Fruit fly (Drosophila melanogaster) whole organism, embryonic: Measurements from ENCODE around the gene CG31988.

Experiments used
- Antp ChIP-seq: fragments of 200-800 bp; sonication (Bioruptor generic); optimal IDR thresholded peaks from 3 replicates; lab custom pipeline; 2016; ENCODE audit warnings: missing biosample characterization, missing genetic modification characterization
- CG10147 ChIP-seq: fragments of 200-800 bp; sonication (Bioruptor generic); optimal IDR thresholded peaks from 2 replicates; lab custom pipeline; 2019; ENCODE audit warnings: missing biosample characterization, mild to moderate bottlenecking, missing genetic modification characterization, moderate library complexity
- CG10543 ChIP-seq: fragments of 200-800 bp; sonication (Bioruptor generic); optimal IDR thresholded peaks from 3 replicates; lab custom pipeline; 2017; ENCODE audit warnings: missing biosample characterization, mild to moderate bottlenecking, missing genetic modification characterization, moderate library complexity
- CG12155 ChIP-seq: fragments of 200-800 bp; sonication (Bioruptor generic); optimal IDR thresholded peaks from 3 replicates; lab custom pipeline; 2016; ENCODE audit warnings: missing biosample characterization, missing genetic modification characterization
- CG13123 ChIP-seq: fragments of 200-800 bp; sonication (Bioruptor generic); optimal IDR thresholded peaks from 2 replicates; lab custom pipeline; 2016; ENCODE audit warnings: missing biosample characterization, missing genetic modification characterization
- CG13775 ChIP-seq: fragments of 200-800 bp; sonication (Bioruptor generic); optimal IDR thresholded peaks from 3 replicates; lab custom pipeline; 2017; ENCODE audit warnings: missing biosample characterization, mild to moderate bottlenecking, missing genetic modification characterization
- CG14860 ChIP-seq: fragments of 200-800 bp; sonication (Bioruptor generic); IDR thresholded peaks from 3 replicates; pipeline ENCODE4 v1.3.6; 2022; ENCODE audit warnings: missing biosample characterization, missing genetic modification characterization; ENCODE audit not compliant: partially characterized antibody
- CG17612 ChIP-seq: fragments of 200-800 bp; sonication (Bioruptor generic); IDR thresholded peaks from 2 replicates; pipeline ENCODE4 v1.3.6; 2022; ENCODE audit warnings: missing biosample characterization, missing genetic modification characterization
- CG18764 ChIP-seq: fragments of 200-800 bp; sonication (Bioruptor generic); optimal IDR thresholded peaks from 3 replicates; lab custom pipeline; 2016; ENCODE audit warnings: missing biosample characterization, missing genetic modification characterization
- CG30403 ChIP-seq: fragments of 200-800 bp; sonication (Bioruptor generic); optimal IDR thresholded peaks from 3 replicates; lab custom pipeline; 2016; ENCODE audit warnings: missing biosample characterization, missing genetic modification characterization
- CG34422 ChIP-seq: fragments of 200-800 bp; sonication (Bioruptor generic); IDR thresholded peaks from 3 replicates; pipeline ENCODE4 v1.3.6; 2022; ENCODE audit warnings: missing biosample characterization, missing genetic modification characterization
- CG42726 ChIP-seq: fragments of 200-800 bp; sonication (Bioruptor generic); IDR thresholded peaks from 2 replicates; pipeline ENCODE4 v1.3.6; 2022; ENCODE audit warnings: missing biosample characterization, missing genetic modification characterization; ENCODE audit not compliant: partially characterized antibody
- CG4360 ChIP-seq: fragments of 200-800 bp; sonication (Bioruptor generic); IDR thresholded peaks from 2 replicates; pipeline ENCODE4 v1.3.6; 2022; ENCODE audit warnings: missing biosample characterization, missing genetic modification characterization
- CG7963 ChIP-seq: fragments of 200-800 bp; sonication (Bioruptor generic); IDR thresholded peaks from 3 replicates; pipeline ENCODE4 v1.3.6; 2022; ENCODE audit warnings: missing biosample characterization, missing genetic modification characterization; ENCODE audit not compliant: partially characterized antibody
- CG7987 ChIP-seq: fragments of 200-800 bp; sonication (Bioruptor generic); optimal IDR thresholded peaks from 2 replicates; lab custom pipeline; 2018; ENCODE audit warnings: missing biosample characterization, mild to moderate bottlenecking, missing genetic modification characterization, moderate library complexity
- CG8290 ChIP-seq, 3 experiments: fragments of 200-800 bp; sonication (Bioruptor generic); optimal IDR thresholded peaks; 2 replicates each; lab custom pipeline; 2016 to 2019; ENCODE audit warnings: missing biosample characterization in 3 of 3, missing genetic modification characterization in 3 of 3, mild to moderate bottlenecking in 2 of 3, moderate library complexity in 1 of 3
- CG9437 ChIP-seq: fragments of 200-800 bp; sonication (Bioruptor generic); optimal IDR thresholded peaks from 2 replicates; lab custom pipeline; 2018; ENCODE audit warnings: missing biosample characterization, mild to moderate bottlenecking, missing genetic modification characterization
- CG9727 ChIP-seq: fragments of 200-800 bp; sonication (Bioruptor generic); optimal IDR thresholded peaks from 3 replicates; lab custom pipeline; 2017; ENCODE audit warnings: missing biosample characterization, mild to moderate bottlenecking, missing genetic modification characterization
- Dad ChIP-seq: fragments of 200-800 bp; sonication (Bioruptor generic); optimal IDR thresholded peaks from 3 replicates; lab custom pipeline; 2016; ENCODE audit warnings: missing biosample characterization, missing genetic modification characterization
- Dref ChIP-seq: fragments of 200-800 bp; sonication (Bioruptor generic); IDR thresholded peaks from 2 replicates; pipeline ENCODE4 v1.3.6; 2022; ENCODE audit warnings: missing biosample characterization, missing genetic modification characterization
- Fer1 ChIP-seq: fragments of 200-800 bp; sonication (Bioruptor generic); optimal IDR thresholded peaks from 2 replicates; lab custom pipeline; 2017; ENCODE audit warnings: missing biosample characterization, mild to moderate bottlenecking, missing genetic modification characterization
- Fer2 ChIP-seq: fragments of 200-800 bp; sonication (Bioruptor generic); optimal IDR thresholded peaks from 2 replicates; lab custom pipeline; 2018; ENCODE audit warnings: missing biosample characterization, mild to moderate bottlenecking, missing genetic modification characterization, moderate library complexity
- Gug ChIP-seq: fragments of 200-800 bp; sonication (Bioruptor generic); IDR thresholded peaks from 4 replicates; pipeline ENCODE4 v1.3.6; 2022; ENCODE audit warnings: missing biosample characterization, missing genetic modification characterization
- HLH4C ChIP-seq: fragments of 200-800 bp; sonication (Bioruptor generic); IDR thresholded peaks from 3 replicates; pipeline ENCODE4 v1.3.6; 2022; ENCODE audit warnings: missing biosample characterization, missing genetic modification characterization; ENCODE audit not compliant: partially characterized antibody
- HLH54F ChIP-seq: fragments of 200-800 bp; sonication (Bioruptor generic); optimal IDR thresholded peaks from 3 replicates; lab custom pipeline; 2016; ENCODE audit warnings: missing biosample characterization, missing genetic modification characterization
- HmgD ChIP-seq: fragments of 200-800 bp; sonication (Bioruptor generic); optimal IDR thresholded peaks from 3 replicates; lab custom pipeline; 2016; ENCODE audit warnings: missing biosample characterization, missing genetic modification characterization
- Lpt ChIP-seq: fragments of >200 bp; optimal IDR thresholded peaks from 2 replicates; lab custom pipeline; 2018; ENCODE audit warnings: missing biosample characterization, missing genetic modification characterization
- MBD-R2 ChIP-seq: fragments of 200-800 bp; sonication (Bioruptor generic); IDR thresholded peaks from 2 replicates; pipeline ENCODE4 v1.3.6; 2022; ENCODE audit warnings: missing biosample characterization, missing genetic modification characterization
- Mad ChIP-seq: fragments of 200-800 bp; sonication (Bioruptor generic); optimal IDR thresholded peaks from 2 replicates; lab custom pipeline; 2016; ENCODE audit warnings: missing biosample characterization, missing genetic modification characterization
- NfI ChIP-seq: fragments of 200-800 bp; sonication (Bioruptor generic); optimal IDR thresholded peaks from 3 replicates; lab custom pipeline; 2018; ENCODE audit warnings: missing biosample characterization, mild to moderate bottlenecking, missing genetic modification characterization, moderate library complexity
- Ptx1 ChIP-seq: fragments of 200-800 bp; sonication (Bioruptor generic); IDR thresholded peaks from 2 replicates; pipeline ENCODE4 v1.3.6; 2022; ENCODE audit warnings: missing biosample characterization, missing genetic modification characterization
- Six4 ChIP-seq: fragments of 200-800 bp; sonication (Bioruptor generic); optimal IDR thresholded peaks from 2 replicates; lab custom pipeline; 2016; ENCODE audit warnings: missing biosample characterization, missing genetic modification characterization
- ac ChIP-seq: fragments of 200-800 bp; sonication (Bioruptor generic); optimal IDR thresholded peaks from 3 replicates; lab custom pipeline; 2017; ENCODE audit warnings: missing biosample characterization, mild to moderate bottlenecking, missing genetic modification characterization
- ase ChIP-seq: fragments of 200-800 bp; sonication (Bioruptor generic); IDR thresholded peaks from 3 replicates; pipeline ENCODE4 v1.3.6; 2022; ENCODE audit warnings: missing biosample characterization, missing genetic modification characterization
- bcd ChIP-seq: fragments of 200-800 bp; sonication (Bioruptor generic); optimal IDR thresholded peaks from 2 replicates; lab custom pipeline; 2017; ENCODE audit warnings: missing biosample characterization, mild to moderate bottlenecking, missing genetic modification characterization
- eve ChIP-seq, 2 experiments: fragments of >200 bp; optimal IDR thresholded peaks; 2 replicates each; lab custom pipeline; 2017; ENCODE audit warnings: missing biosample characterization in 2 of 2, missing genetic modification characterization in 2 of 2
- fru ChIP-seq: fragments of >200 bp; optimal IDR thresholded peaks from 2 replicates; lab custom pipeline; 2017
- kni ChIP-seq: fragments of 200-800 bp; sonication (Bioruptor generic); optimal IDR thresholded peaks from 3 replicates; lab custom pipeline; 2017; ENCODE audit warnings: mild to moderate bottlenecking, missing biosample characterization, missing genetic modification reagents, missing genetic modification characterization
- lmd ChIP-seq: fragments of 200-800 bp; sonication (Bioruptor generic); IDR thresholded peaks from 2 replicates; pipeline ENCODE4 v1.3.6; 2022; ENCODE audit warnings: missing biosample characterization, missing genetic modification characterization
- lov ChIP-seq, 2 experiments: fragments of 200-800 bp in 1 of 2; fragments of >200 bp in 1 of 2; sonication (Bioruptor generic) in 1 of 2; IDR thresholded peaks in 1 of 2; optimal IDR thresholded peaks in 1 of 2; 2 replicates in 1 of 2; 3 replicates in 1 of 2; pipeline versions ENCODE4 v1.3.6 to Lab custom; 2017 to 2022; ENCODE audit warnings: missing biosample characterization in 1 of 2, missing genetic modification characterization in 1 of 2
- pfk ChIP-seq: fragments of 200-800 bp; sonication (Bioruptor generic); optimal IDR thresholded peaks from 2 replicates; lab custom pipeline; 2018; ENCODE audit warnings: missing biosample characterization, mild to moderate bottlenecking, missing genetic modification characterization, moderate library complexity
- pita ChIP-seq: fragments of 200-800 bp; sonication (Bioruptor generic); optimal IDR thresholded peaks from 2 replicates; lab custom pipeline; 2017; ENCODE audit warnings: missing biosample characterization, mild to moderate bottlenecking, missing genetic modification characterization
- pnt ChIP-seq: fragments of 200-800 bp; sonication (Bioruptor generic); optimal IDR thresholded peaks from 3 replicates; lab custom pipeline; 2016; ENCODE audit warnings: missing biosample characterization, missing genetic modification characterization
- ranshi ChIP-seq: fragments of 200-800 bp; sonication (Bioruptor generic); IDR thresholded peaks from 2 replicates; pipeline ENCODE4 v1.3.6; 2022; ENCODE audit warnings: missing biosample characterization, missing genetic modification characterization
- so ChIP-seq: fragments of 200-800 bp; sonication (Bioruptor generic); IDR thresholded peaks from 3 replicates; pipeline ENCODE4 v1.3.6; 2022; ENCODE audit warnings: missing biosample characterization, missing genetic modification characterization
- stwl ChIP-seq: fragments of 200-800 bp; sonication (Bioruptor generic); optimal IDR thresholded peaks from 3 replicates; lab custom pipeline; 2018; ENCODE audit warnings: missing biosample characterization, mild to moderate bottlenecking, missing genetic modification characterization, moderate library complexity
- trh ChIP-seq: fragments of 200-800 bp; sonication (Bioruptor generic); optimal IDR thresholded peaks from 2 replicates; lab custom pipeline; 2016; ENCODE audit warnings: missing biosample characterization, missing genetic modification characterization
- wor ChIP-seq: fragments of 200-800 bp; sonication (Bioruptor generic); IDR thresholded peaks from 2 replicates; pipeline ENCODE4 v1.3.6; 2022; ENCODE audit warnings: missing biosample characterization, missing genetic modification characterization

The CG31988 gene

DNA sequence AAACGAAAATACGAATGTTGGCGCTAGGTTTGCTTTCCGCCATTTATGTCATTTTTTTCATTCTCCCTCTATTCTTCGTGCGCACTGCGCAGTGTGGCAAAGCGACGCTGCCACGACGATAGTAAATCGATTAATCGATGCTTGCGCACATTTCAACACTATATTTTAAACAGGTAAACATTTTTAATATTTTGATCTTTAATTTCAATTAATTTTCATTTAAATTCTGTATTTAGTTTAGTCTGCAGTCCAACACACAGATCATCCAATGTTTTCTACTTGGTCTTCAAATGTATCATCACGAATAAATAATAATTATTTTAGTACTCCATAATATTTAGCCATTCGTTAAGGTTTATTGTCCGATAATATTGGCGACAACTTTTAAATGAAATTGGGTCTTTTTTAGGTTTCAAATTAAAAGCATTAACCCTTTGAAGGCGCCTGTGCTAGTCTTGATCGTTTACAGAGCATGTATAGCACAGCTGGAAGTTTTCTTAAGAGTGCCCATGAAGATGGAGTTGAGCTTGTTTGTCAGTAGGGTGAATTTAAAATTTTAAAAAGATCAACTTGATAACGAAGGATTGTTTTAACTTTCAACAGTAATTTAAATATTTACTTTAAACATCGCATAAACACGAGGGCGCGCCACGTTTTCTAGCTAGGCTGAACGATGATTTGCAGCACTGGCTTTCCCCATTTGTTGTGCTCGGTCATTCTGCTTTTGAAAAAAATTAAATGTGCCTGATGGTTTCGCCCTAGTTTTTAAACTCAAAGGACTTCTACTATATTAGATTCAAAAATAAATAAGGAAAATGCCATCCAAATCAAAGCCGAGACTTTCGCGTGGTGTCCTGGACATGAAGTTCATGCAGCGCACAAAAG, 46.2 kb downstream of the CG31988 start, which contains the start of the genes Mpp6 and E2f2 (continued):
- TF ChIP-seq pnt (GFP tag; lab: Kevin White, UChicago): no peak
- peak; percentile 51 for TF ChIP-seq CG30403
- TF ChIP-seq CG12155: peak; percentile 5
- peak; percentile 28 for TF ChIP-seq bcd (GFP tag; lab: Kevin White, UChicago)
- peak; percentile 19 for TF ChIP-seq CG9727 (GFP tag; lab: Kevin White, UChicago)
- TF ChIP-seq pfk (GFP tag; lab: Kevin White, UChicago): no peak
- TF ChIP-seq CG10543 (GFP tag; lab: Kevin White, UChicago): no peak
- TF ChIP-seq CG13123 (GFP tag; lab: Kevin White, UChicago): no peak
- TF ChIP-seq Six4 (GFP tag; lab: Kevin White, UChicago): no peak
- no peak for TF ChIP-seq eve (GFP tag; optimal IDR thresholded peaks at IDR 0.05; lab: Kevin White, UChicago)
- peak; percentile 21 for TF ChIP-seq Fer1
- TF ChIP-seq CG42726 (GFP tag; lab: Robert Waterston, UW): peak; percentile 93
- no peak for TF ChIP-seq CG13775
- TF ChIP-seq Fer2 (tag; lab: Kevin White, UChicago): no peak
- no peak for TF ChIP-seq pita (GFP tag; lab: Kevin White, UChicago)
- peak; percentile 88 for TF ChIP-seq CG7963 (GFP tag; lab: Robert Waterston, UW)
- no peak for TF ChIP-seq trh (GFP tag; lab: Kevin White, UChicago)
- TF ChIP-seq Ptx1 (GFP tag; lab: Robert Waterston, UW): no peak
- TF ChIP-seq lmd (GFP tag; lab: Robert Waterston, UW): peak; percentile 52; the same call in 1 of the 2 replicates
- TF ChIP-seq CG18764 (GFP tag; lab: Kevin White, UChicago): no peak
- peak; percentile 81 for TF ChIP-seq MBD-R2
- no peak for TF ChIP-seq ac
- TF ChIP-seq stwl (tag; lab: Kevin White, UChicago): peak; percentile 46
- no peak for TF ChIP-seq HmgD
- peak; percentile 57 for TF ChIP-seq NfI (GFP tag; lab: Kevin White, UChicago)
- no peak for TF ChIP-seq CG4360 (GFP tag; lab: Robert Waterston, UW)
- TF ChIP-seq CG7987 (GFP tag; lab: Kevin White, UChicago): peak; percentile 28
- peak; percentile 27 for TF ChIP-seq CG9437 (GFP tag; lab: Kevin White, UChicago)
- TF ChIP-seq fru: no peak
- no peak for TF ChIP-seq CG34422
- TF ChIP-seq ase: no peak
- no peak for TF ChIP-seq ranshi
- TF ChIP-seq CG17612 (GFP tag; lab: Robert Waterston, UW): peak; percentile 3; the same call in 1 of the 2 replicates
- no peak for TF ChIP-seq wor
- peak; percentile 23 for TF ChIP-seq Mad
- TF ChIP-seq CG8290 (GFP tag; optimal IDR thresholded peaks at IDR 0.05; lab: Kevin White, UChicago): peak; percentile 18
- peak in 1 of 2 experiments; percentile 69 for TF ChIP-seq CG8290 (tag; optimal IDR thresholded peaks at IDR 0.05; lab: Kevin White, UChicago)
- peak; percentile 87 for TF ChIP-seq Dref
- no peak for TF ChIP-seq lov (optimal IDR thresholded peaks at IDR 0.05; lab: Kevin White, UChicago)
- TF ChIP-seq lov (GFP tag; IDR thresholded peaks at IDR 0.05; lab: Robert Waterston, UW): no peak
- TF ChIP-seq Antp (GFP tag; lab: Kevin White, UChicago): peak; percentile 28
- TF ChIP-seq CG14860 (GFP tag; lab: Robert Waterston, UW): 0 out of 3 replicates have a peak, but pooled peaks have one; percentile 50
- TF ChIP-seq kni: no peak
- TF ChIP-seq Gug (GFP tag; lab: Robert Waterston, UW): peak; percentile 58; the same call in 2 of the 4 replicates
- TF ChIP-seq HLH54F (GFP tag; lab: Kevin White, UChicago): peak; percentile 25
- peak; percentile 77 for TF ChIP-seq HLH4C (GFP tag; lab: Robert Waterston, UW)
- no peak for TF ChIP-seq so
- TF ChIP-seq Dad (GFP tag; lab: Kevin White, UChicago): peak; percentile 1
- no peak for TF ChIP-seq CG10147 (GFP tag; lab: Kevin White, UChicago)
- no peak for TF ChIP-seq Lpt (GFP tag; lab: Kevin White, UChicago)
